In the genomic region with DNA sequence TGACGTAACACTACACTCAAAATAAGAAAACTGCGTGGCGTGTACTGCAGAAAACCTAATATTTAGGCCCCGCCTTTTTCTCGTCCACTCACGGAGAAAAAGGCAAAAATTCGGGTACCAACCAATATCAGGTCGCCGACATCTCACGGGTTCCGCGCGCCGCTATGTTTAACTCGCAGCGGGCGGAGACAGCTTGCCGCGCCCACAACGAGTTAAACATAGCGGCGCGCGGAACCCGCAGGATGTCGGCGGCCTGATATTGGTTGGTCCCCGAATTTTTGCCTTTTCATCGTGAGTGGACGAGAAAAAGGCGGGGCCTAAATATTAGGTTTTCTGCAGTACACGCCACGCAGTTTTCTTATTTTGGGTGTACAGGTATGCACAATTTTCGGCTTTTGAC, we compare ENCODE assay signal across 2 worm cellular contexts.
A peak's percentile ranks its signal among the peaks of the same experiment; 100 is the strongest.
TF ChIP-seq lines count a peak whose summit lies in the region.

No protein-coding gene starts in this region.

TF ChIP-seq in whole organism, L4 larva, 104 proteins besides CTCF, POLR2A, EP300 and RAD21:
- TF ChIP-seq set-16 (GFP tag; IDR thresholded peaks at IDR 0.05; lab: Robert Waterston, UW): peak; percentile 28; the same call in 1 of the 2 replicates
- peak; percentile 28 for TF ChIP-seq aha-1 (tag; lab: Kevin White, UChicago)

TF ChIP-seq in whole organism, young adult, 124 proteins besides CTCF, POLR2A, EP300 and RAD21:
- TF ChIP-seq snpc-3.4 (tag; optimal IDR thresholded peaks at IDR 0.05; lab: Kevin White, UChicago) (peak; percentile 32), mcd-1 (GFP tag; IDR thresholded peaks at IDR 0.05; lab: Robert Waterston, UW) (peak; percentile 39), hmg-1.2 (GFP tag; IDR thresholded peaks at IDR 0.05; lab: Robert Waterston, UW) (peak; percentile 72), pbrm-1 (GFP tag; IDR thresholded peaks at IDR 0.05; lab: Robert Waterston, UW) (0 out of 2 replicates have a peak, but pooled peaks have one; percentile 16), xnd-1 (tag; optimal IDR thresholded peaks at IDR 0.05; lab: Kevin White, UChicago) (peak; percentile 7), snpc-4 (GFP tag; optimal IDR thresholded peaks at IDR 0.05; lab: Kevin White, UChicago) (peak; percentile 77), snpc-4 (tag; optimal IDR thresholded peaks at IDR 0.05; lab: Kevin White, UChicago) (peak in 3 of 4 experiments; percentile 79 to 98 (median 96)), snpc-1.1 (tag; optimal IDR thresholded peaks at IDR 0.05; lab: Kevin White, UChicago; ENCODE audit: insufficient read depth) (peak; percentile 79), attf-6 (GFP tag; IDR thresholded peaks at IDR 0.05; lab: Robert Waterston, UW) (peak; percentile 12; the same call in 1 of the 2 replicates)
